Worm (Caenorhabditis elegans) whole organism, L3 larva: ENCODE measurements around the gene dnsn-1.

Experiments
- ama-1 ChIP-seq: fragments of 150-350 bp; optimal IDR thresholded peaks from 2 replicates; lab custom pipeline; 2018
- ceh-28 ChIP-seq: fragments of 150-350 bp; optimal IDR thresholded peaks from 2 replicates; lab custom pipeline; 2014; ENCODE audit warnings: missing biosample characterization, missing genetic modification reagents, missing genetic modification characterization
- ceh-82 ChIP-seq: fragments of 150-350 bp; optimal IDR thresholded peaks from 2 replicates; lab custom pipeline; 2014; ENCODE audit warnings: missing biosample characterization, missing genetic modification characterization
- egl-27 ChIP-seq: sonication (generic microtip); optimal IDR thresholded peaks from 4 replicates; lab custom pipeline; 2017; ENCODE audit warnings: missing biosample characterization, missing genetic modification reagents, missing genetic modification characterization
- fkh-10 ChIP-seq: sonication (generic microtip); optimal IDR thresholded peaks from 2 replicates; lab custom pipeline; 2017; ENCODE audit warnings: missing biosample characterization, missing genetic modification reagents, missing genetic modification characterization
- fkh-2 ChIP-seq: fragments of 150-350 bp; optimal IDR thresholded peaks from 2 replicates; lab custom pipeline; 2014; ENCODE audit warnings: missing biosample characterization, missing genetic modification reagents, missing genetic modification characterization
- hmg-11 ChIP-seq: sonication (generic microtip); optimal IDR thresholded peaks from 2 replicates; lab custom pipeline; 2016; ENCODE audit warnings: missing genetic modification characterization, missing compliant biosample characterization
- lin-15B ChIP-seq: fragments of 150-350 bp; optimal IDR thresholded peaks from 2 replicates; lab custom pipeline; 2014; ENCODE audit warnings: missing biosample characterization, missing genetic modification characterization
- nfya-1 ChIP-seq: sonication (generic microtip); optimal IDR thresholded peaks from 2 replicates; lab custom pipeline; 2017; ENCODE audit warnings: missing genetic modification characterization, mild to moderate bottlenecking, missing compliant biosample characterization, antibody characterized with exemption, moderate library complexity; ENCODE audit not compliant: insufficient read depth
- nhr-11 ChIP-seq: fragments of 150-350 bp; optimal IDR thresholded peaks from 2 replicates; lab custom pipeline; 2014; ENCODE audit warnings: missing biosample characterization, missing genetic modification characterization
- nhr-28 ChIP-seq: fragments of 150-350 bp; optimal IDR thresholded peaks from 2 replicates; lab custom pipeline; 2014; ENCODE audit warnings: missing biosample characterization, missing genetic modification characterization
- nhr-43 ChIP-seq: sonication (generic microtip); optimal IDR thresholded peaks from 2 replicates; lab custom pipeline; 2016; ENCODE audit warnings: mild to moderate bottlenecking, missing genetic modification characterization, missing compliant biosample characterization; ENCODE audit not compliant: poor library complexity, severe bottlenecking
- nhr-76 ChIP-seq: fragments of 150-350 bp; sonication (generic microtip); optimal IDR thresholded peaks from 5 replicates; lab custom pipeline; 2014; ENCODE audit warnings: missing biosample characterization, missing genetic modification characterization
- nhr-77 ChIP-seq: fragments of 150-350 bp; optimal IDR thresholded peaks from 2 replicates; lab custom pipeline; 2014; ENCODE audit warnings: missing biosample characterization, missing genetic modification characterization
- pha-4 ChIP-seq: fragments of 150-350 bp; optimal IDR thresholded peaks from 2 replicates; lab custom pipeline; 2014; ENCODE audit warnings: missing biosample characterization, missing genetic modification reagents, missing genetic modification characterization
- pqm-1 ChIP-seq: fragments of 150-350 bp; optimal IDR thresholded peaks from 2 replicates; lab custom pipeline; 2017; ENCODE audit warnings: missing biosample characterization, missing genetic modification characterization, inconsistent platforms
- tbx-2 ChIP-seq: sonication (generic microtip); optimal IDR thresholded peaks from 2 replicates; lab custom pipeline; 2016; ENCODE audit warnings: mild to moderate bottlenecking, missing genetic modification characterization, missing compliant biosample characterization
- ztf-4 ChIP-seq: fragments of 150-350 bp; optimal IDR thresholded peaks from 2 replicates; lab custom pipeline; 2014; ENCODE audit warnings: missing biosample characterization, missing genetic modification characterization

dnsn-1 gene

ce11 chrII:370394-370793 lies 40.3 kb downstream of the dnsn-1 start:
- TF ChIP-seq egl-27 (tag; lab: Kevin White, UChicago) = no peak
- peak; percentile 62 for TF ChIP-seq nfya-1
- TF ChIP-seq, all 47 proteins: peak for 1

- no peak for TF ChIP-seq nhr-28
- TF ChIP-seq nhr-11 = no peak
- no peak for TF ChIP-seq nhr-76 (tag; lab: Kevin White, UChicago)
- no peak for TF ChIP-seq nfya-1
- no peak for TF ChIP-seq ceh-28 (tag; lab: Kevin White, UChicago)
- no peak for TF ChIP-seq ama-1
- TF ChIP-seq hmg-11 (tag; lab: Kevin White, UChicago) = no peak
- TF ChIP-seq fkh-10 (GFP tag; lab: Kevin White, UChicago) = no peak
- TF ChIP-seq nhr-43 (tag; lab: Kevin White, UChicago) = no peak
Observed at ce11 chrII:367455-367854, 43.3 kb downstream of the dnsn-1 start, which contains the start of gene ptr-3. TSS of gene ptr-3 (minus strand) at chrII:367555.

ce11 chrII:356969-357368 lies 53.8 kb downstream of the dnsn-1 start, which contains the start of gene dmsr-4:
TSS of gene dmsr-4 (minus strand) at chrII:357069.
- no peak for TF ChIP-seq tbx-2 (tag; lab: Kevin White, UChicago)
- no peak for TF ChIP-seq nhr-11
- TF ChIP-seq fkh-2 (tag; lab: Kevin White, UChicago) = no peak
- TF ChIP-seq fkh-10 (GFP tag; lab: Kevin White, UChicago) = no peak
- no peak for TF ChIP-seq nhr-77
- TF ChIP-seq pqm-1 (tag; lab: Kevin White, UChicago) = no peak
- no peak for TF ChIP-seq pha-4 (tag; lab: Kevin White, UChicago)
- TF ChIP-seq lin-15B (tag; lab: Kevin White, UChicago) = no peak
- TF ChIP-seq ztf-4 = no peak
- TF ChIP-seq ceh-82 (tag; lab: Kevin White, UChicago) = no peak
- TF ChIP-seq, all 47 proteins: peak for 0
